Worm (Caenorhabditis elegans): ENCODE results near the gene F36H5.4.

DNA sequence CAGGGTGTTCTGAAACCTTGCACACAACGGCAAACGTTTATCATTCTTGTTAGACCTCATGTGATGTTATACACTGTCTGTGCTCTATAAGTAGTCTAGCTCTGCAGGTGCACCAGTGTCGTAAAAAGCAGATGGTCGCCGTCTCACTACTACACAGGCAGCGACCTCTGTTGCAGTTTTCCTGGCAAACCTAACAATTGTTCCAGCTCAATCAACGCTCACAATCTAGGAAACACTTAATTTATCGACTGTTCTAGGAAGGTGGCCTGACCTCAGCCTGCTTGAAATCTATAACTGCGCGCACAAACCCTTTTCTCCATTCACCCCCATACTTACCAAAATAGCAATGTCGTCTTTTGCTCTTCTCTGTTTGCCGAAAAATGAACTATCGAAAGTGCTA lies 37.4 kb upstream of the F36H5.4 start, which contains the start of gene fbxb-11:
- no peak for TF ChIP-seq tbx-2 (tag; optimal IDR thresholded peaks at IDR 0.05)
- TF ChIP-seq ceh-8 (GFP tag; optimal IDR thresholded peaks at IDR 0.05) = no peak
- TF ChIP-seq ceh-63 (GFP tag; optimal IDR thresholded peaks at IDR 0.05) = no peak
- TF ChIP-seq blmp-1 (tag; optimal IDR thresholded peaks at IDR 0.05) = no peak
- TF ChIP-seq skn-1 (tag; optimal IDR thresholded peaks at IDR 0.05) = no peak
- TF ChIP-seq nhr-90 (tag; optimal IDR thresholded peaks at IDR 0.05; ENCODE audit: poor library complexity) = no peak

Data from whole organism, L1 larva.